Worm (Caenorhabditis elegans) whole organism, early embryonic: ENCODE data around the gene msra-1.

ENCODE experiments used
- B0310.2 ChIP-seq: sonication (generic microtip); optimal IDR thresholded peaks from 2 replicates; lab custom pipeline; 2016; ENCODE audit warnings: mild to moderate bottlenecking, missing genetic modification characterization, missing compliant biosample characterization
- F13C5.2 ChIP-seq: sonication (generic microtip); optimal IDR thresholded peaks from 2 replicates; lab custom pipeline; 2017; ENCODE audit warnings: mild to moderate bottlenecking, missing genetic modification characterization, inconsistent platforms, missing compliant biosample characterization
- aly-1 ChIP-seq: sonication (generic microtip); optimal IDR thresholded peaks from 2 replicates; lab custom pipeline; 2016; ENCODE audit warnings: missing genetic modification characterization, missing compliant biosample characterization
- ama-1 ChIP-seq: fragments of 150-350 bp; optimal IDR thresholded peaks from 2 replicates; lab custom pipeline; 2014
- ceh-13 ChIP-seq: fragments of 200-800 bp; sonication (Bioruptor generic); optimal IDR thresholded peaks from 2 replicates; lab custom pipeline; 2018; ENCODE audit warnings: mild to moderate bottlenecking, missing genetic modification characterization, missing compliant biosample characterization
- ceh-36 ChIP-seq: sonication (generic microtip); optimal IDR thresholded peaks from 2 replicates; lab custom pipeline; 2016; ENCODE audit warnings: missing genetic modification characterization, inconsistent platforms, missing compliant biosample characterization
- ets-7 ChIP-seq: sonication (generic microtip); optimal IDR thresholded peaks from 2 replicates; lab custom pipeline; 2016; ENCODE audit warnings: missing genotype, missing genetic modification characterization, missing compliant biosample characterization
- flt-1 ChIP-seq: fragments of 200-800 bp; sonication (Bioruptor generic); IDR thresholded peaks from 2 replicates; pipeline ENCODE4 v1.3.6; 2022; ENCODE audit warnings: missing genetic modification characterization, missing compliant biosample characterization
- hmbx-1 ChIP-seq: sonication (generic microtip); optimal IDR thresholded peaks from 2 replicates; lab custom pipeline; 2016; ENCODE audit warnings: mild to moderate bottlenecking, missing genetic modification characterization, missing compliant biosample characterization
- hmg-4 ChIP-seq: fragments of 200-800 bp; sonication (Bioruptor generic); optimal IDR thresholded peaks from 2 replicates; lab custom pipeline; 2018; ENCODE audit warnings: mild to moderate bottlenecking, missing genetic modification characterization, missing compliant biosample characterization
- hnd-1 ChIP-seq: sonication (generic microtip); optimal IDR thresholded peaks from 2 replicates; lab custom pipeline; 2016; ENCODE audit warnings: missing genetic modification characterization, missing compliant biosample characterization
- pes-1 ChIP-seq: fragments of 200-800 bp; sonication (Bioruptor generic); IDR thresholded peaks from 2 replicates; pipeline ENCODE4 v1.3.6; 2022; ENCODE audit warnings: missing genetic modification reagents, missing genetic modification characterization, missing compliant biosample characterization
- scrt-1 ChIP-seq: fragments of 200-800 bp; sonication (Bioruptor generic); IDR thresholded peaks from 2 replicates; pipeline ENCODE4 v1.3.6; 2022; ENCODE audit warnings: missing genetic modification characterization, missing compliant biosample characterization
- sea-1 ChIP-seq: fragments of 200-800 bp; sonication (Bioruptor generic); conservative IDR thresholded peaks from 2 replicates; pipeline ENCODE4 v1.3.6; 2022; ENCODE audit warnings: missing genetic modification characterization, missing compliant biosample characterization
- tbx-11 ChIP-seq: fragments of 200-800 bp; sonication (Bioruptor generic); IDR thresholded peaks from 2 replicates; pipeline ENCODE4 v1.3.6; 2022; ENCODE audit warnings: missing genetic modification characterization, missing compliant biosample characterization
- tbx-37 ChIP-seq: fragments of 200-800 bp; sonication (Bioruptor generic); conservative IDR thresholded peaks from 2 replicates; pipeline ENCODE4 v1.3.6; 2022; ENCODE audit warnings: missing genetic modification reagents, missing genetic modification characterization, missing compliant biosample characterization
- tra-4 ChIP-seq: sonication (generic microtip); optimal IDR thresholded peaks from 2 replicates; lab custom pipeline; 2017; ENCODE audit warnings: missing genetic modification characterization, missing compliant biosample characterization

Gene msra-1

ce11 chrII:7337469-7337893 is 26.4 kb downstream of the msra-1 start:
- TF ChIP-seq tbx-37 (GFP tag; lab: Robert Waterston, UW) (no peak), tra-4 (no peak), ceh-36 (tag; lab: Kevin White, UChicago) (no peak), pes-1 (GFP tag; lab: Robert Waterston, UW) (no peak), tbx-11 (no peak), F13C5.2 (tag; lab: Kevin White, UChicago) (no peak), ceh-13 (GFP tag; lab: Kevin White, UChicago) (no peak), hmbx-1 (no peak), hnd-1 (tag; lab: Kevin White, UChicago) (no peak), ets-7 (tag; lab: Kevin White, UChicago) (no peak), B0310.2 (tag; lab: Kevin White, UChicago) (no peak), sea-1 (no peak), hmg-4 (GFP tag; lab: Kevin White, UChicago) (no peak), ama-1 (lab: Kevin White, UChicago) (no peak)

ce11 chrII:7331224-7331623 is 32.6 kb downstream of the msra-1 start, which contains the start of gene npax-1:
Gene npax-1 (minus strand): TSS chrII:7331324.
- TF ChIP-seq ceh-36 (tag; lab: Kevin White, UChicago) (no peak), F13C5.2 (tag; lab: Kevin White, UChicago) (no peak), B0310.2 (tag; lab: Kevin White, UChicago) (no peak), hmbx-1 (no peak), ceh-13 (GFP tag; lab: Kevin White, UChicago) (no peak), flt-1 (no peak), scrt-1 (no peak)

ce11 chrII:7326997-7327396 is 36.8 kb downstream of the msra-1 start:
- no peak for TF ChIP-seq hmg-4 (GFP tag; lab: Kevin White, UChicago)
- no peak for TF ChIP-seq pes-1 (GFP tag; lab: Robert Waterston, UW)
- TF ChIP-seq B0310.2 (tag; lab: Kevin White, UChicago), result no peak
- TF ChIP-seq flt-1, result no peak
- no peak for TF ChIP-seq scrt-1
- TF ChIP-seq ceh-13 (GFP tag; lab: Kevin White, UChicago), result no peak
- TF ChIP-seq hnd-1 (tag; lab: Kevin White, UChicago), result no peak
- no peak for TF ChIP-seq tbx-11
- TF ChIP-seq tra-4, result no peak
- no peak for TF ChIP-seq ets-7 (tag; lab: Kevin White, UChicago)

ce11 chrII:7326199-7326598 is 37.6 kb downstream of the msra-1 start:
- TF ChIP-seq ceh-36 (tag; lab: Kevin White, UChicago) (no peak), hnd-1 (tag; lab: Kevin White, UChicago) (no peak), hmg-4 (GFP tag; lab: Kevin White, UChicago) (no peak), pes-1 (GFP tag; lab: Robert Waterston, UW) (no peak), ets-7 (tag; lab: Kevin White, UChicago) (no peak), hmbx-1 (no peak), ama-1 (lab: Kevin White, UChicago) (no peak), aly-1 (tag; lab: Kevin White, UChicago) (no peak), scrt-1 (no peak), tbx-37 (GFP tag; lab: Robert Waterston, UW) (no peak), sea-1 (no peak), ceh-13 (GFP tag; lab: Kevin White, UChicago) (no peak), tra-4 (no peak), F13C5.2 (tag; lab: Kevin White, UChicago) (no peak), B0310.2 (tag; lab: Kevin White, UChicago) (no peak), tbx-11 (no peak), flt-1 (no peak)

- TF ChIP-seq tra-4 (no peak), hmg-4 (GFP tag; lab: Kevin White, UChicago) (no peak), scrt-1 (no peak), hmbx-1 (no peak), pes-1 (GFP tag; lab: Robert Waterston, UW) (no peak), ceh-13 (GFP tag; lab: Kevin White, UChicago) (no peak), aly-1 (tag; lab: Kevin White, UChicago) (no peak), hnd-1 (tag; lab: Kevin White, UChicago) (no peak), flt-1 (no peak), ama-1 (lab: Kevin White, UChicago) (no peak), tbx-11 (no peak), sea-1 (no peak)
Measured at ce11 chrII:7325063-7325480, 38.8 kb downstream of the msra-1 start.

- TF ChIP-seq scrt-1, result no peak
- TF ChIP-seq B0310.2 (tag; lab: Kevin White, UChicago), result no peak
- TF ChIP-seq hmbx-1, result no peak
- TF ChIP-seq ceh-36 (tag; lab: Kevin White, UChicago), result no peak
- no peak for TF ChIP-seq tra-4
- TF ChIP-seq ets-7 (tag; lab: Kevin White, UChicago), result no peak
- no peak for TF ChIP-seq pes-1 (GFP tag; lab: Robert Waterston, UW)
- TF ChIP-seq tbx-11, result no peak
- TF ChIP-seq ama-1 (lab: Kevin White, UChicago), result no peak
- no peak for TF ChIP-seq ceh-13 (GFP tag; lab: Kevin White, UChicago)
- TF ChIP-seq sea-1, result no peak
- TF ChIP-seq tbx-37 (GFP tag; lab: Robert Waterston, UW), result no peak
- no peak for TF ChIP-seq F13C5.2 (tag; lab: Kevin White, UChicago)
- TF ChIP-seq hnd-1 (tag; lab: Kevin White, UChicago), result no peak
- no peak for TF ChIP-seq hmg-4 (GFP tag; lab: Kevin White, UChicago)
- no peak for TF ChIP-seq aly-1 (tag; lab: Kevin White, UChicago)
- no peak for TF ChIP-seq flt-1
Measured at ce11 chrII:7323925-7324324, 39.9 kb downstream of the msra-1 start, which contains the start of gene F21D12.3. Gene F21D12.3 (minus strand): TSS chrII:7324025.

- TF ChIP-seq flt-1, result no peak
- no peak for TF ChIP-seq scrt-1
- no peak for TF ChIP-seq sea-1
- no peak for TF ChIP-seq B0310.2 (tag; lab: Kevin White, UChicago)
- no peak for TF ChIP-seq tbx-11
Measured at ce11 chrII:7323317-7323716, 40.5 kb downstream of the msra-1 start.

- TF ChIP-seq F13C5.2 (tag; lab: Kevin White, UChicago) (no peak), flt-1 (no peak), scrt-1 (no peak), hnd-1 (tag; lab: Kevin White, UChicago) (no peak), tbx-37 (GFP tag; lab: Robert Waterston, UW) (no peak), aly-1 (tag; lab: Kevin White, UChicago) (no peak), tbx-11 (no peak), sea-1 (no peak), hmbx-1 (no peak), ets-7 (tag; lab: Kevin White, UChicago) (no peak), tra-4 (no peak), B0310.2 (tag; lab: Kevin White, UChicago) (no peak), pes-1 (GFP tag; lab: Robert Waterston, UW) (no peak), ceh-13 (GFP tag; lab: Kevin White, UChicago) (no peak), ceh-36 (tag; lab: Kevin White, UChicago) (no peak), hmg-4 (GFP tag; lab: Kevin White, UChicago) (no peak), ama-1 (lab: Kevin White, UChicago) (no peak)
Measured at ce11 chrII:7319471-7319870, 44.4 kb downstream of the msra-1 start.
